Worm (Caenorhabditis elegans) whole organism, L2 larva: ENCODE data around the gene phlp-2.

ENCODE experiments used
- ama-1 ChIP-seq: fragments of 150-350 bp; optimal IDR thresholded peaks from 2 replicates; lab custom pipeline; 2018; ENCODE audit warnings: inconsistent platforms
- ceh-16 ChIP-seq: fragments of 150-350 bp; optimal IDR thresholded peaks from 2 replicates; lab custom pipeline; 2014; ENCODE audit warnings: missing biosample characterization, missing genetic modification characterization
- ceh-82 ChIP-seq: fragments of 150-350 bp; optimal IDR thresholded peaks from 2 replicates; lab custom pipeline; 2014; ENCODE audit warnings: missing biosample characterization, missing genetic modification characterization
- egl-27 ChIP-seq: sonication (generic microtip); optimal IDR thresholded peaks from 3 replicates; lab custom pipeline; 2017; ENCODE audit warnings: missing biosample characterization, missing genetic modification reagents, missing genetic modification characterization
- elt-3 ChIP-seq: sonication (generic microtip); optimal IDR thresholded peaks from 2 replicates; lab custom pipeline; 2017; ENCODE audit warnings: missing biosample characterization, missing genetic modification characterization
- mab-5 ChIP-seq: fragments of 150-350 bp; optimal IDR thresholded peaks from 2 replicates; lab custom pipeline; 2014; ENCODE audit warnings: missing biosample characterization, missing genetic modification characterization
- nhr-11 ChIP-seq: fragments of 150-350 bp; optimal IDR thresholded peaks from 2 replicates; lab custom pipeline; 2014; ENCODE audit warnings: missing biosample characterization, missing genetic modification characterization
- nhr-237 ChIP-seq: fragments of 150-350 bp; optimal IDR thresholded peaks from 2 replicates; lab custom pipeline; 2014; ENCODE audit warnings: missing biosample characterization, missing genetic modification characterization
- unc-39 ChIP-seq: fragments of 150-350 bp; optimal IDR thresholded peaks from 2 replicates; lab custom pipeline; 2014; ENCODE audit warnings: missing biosample characterization, missing genetic modification characterization
- unc-62 ChIP-seq: fragments of 150-350 bp; optimal IDR thresholded peaks from 2 replicates; lab custom pipeline; 2014; ENCODE audit warnings: missing biosample characterization, missing genetic modification reagents, missing genetic modification characterization
- ztf-1 ChIP-seq: fragments of 200-800 bp; sonication (Bioruptor generic); conservative IDR thresholded peaks from 2 replicates; pipeline ENCODE4 v1.3.6; 2022; ENCODE audit warnings: missing genetic modification characterization, missing compliant biosample characterization
- ztf-11 ChIP-seq: sonication (generic microtip); optimal IDR thresholded peaks from 2 replicates; lab custom pipeline; 2017; ENCODE audit warnings: missing biosample characterization, missing genetic modification characterization

ce11 chrIII:4189602-4190001 lies 19.7 kb upstream of the phlp-2 start:
- TF ChIP-seq ztf-11 (tag; lab: Kevin White, UChicago) (no peak), nhr-237 (no peak), ama-1 (lab: Kevin White, UChicago) (no peak), egl-27 (no peak), ceh-82 (tag; lab: Kevin White, UChicago) (no peak), elt-3 (tag; lab: Kevin White, UChicago) (no peak), nhr-11 (tag; lab: Kevin White, UChicago) (no peak), ztf-1 (GFP tag; lab: Robert Waterston, UW) (no peak), unc-39 (no peak), mab-5 (tag; lab: Kevin White, UChicago) (no peak), unc-62 (no peak), ceh-16 (tag; lab: Kevin White, UChicago) (no peak)
